Worm (Caenorhabditis elegans) whole organism, L1 larva: ENCODE data around the gene gem-1.

Source experiments
- blmp-1 ChIP-seq: fragments of 150-350 bp; optimal IDR thresholded peaks from 2 replicates; lab custom pipeline; 2014; ENCODE audit warnings: missing biosample characterization, missing genetic modification characterization
- egl-13 ChIP-seq: sonication (generic microtip); optimal IDR thresholded peaks from 2 replicates; lab custom pipeline; 2016; ENCODE audit warnings: missing genotype, missing genetic modification reagents, missing genetic modification characterization, missing compliant biosample characterization
- egl-27 ChIP-seq, 2 experiments: fragments of 150-350 bp in 1 of 2; sonication (generic microtip); optimal IDR thresholded peaks; 3 replicates each; lab custom pipeline; 2017 to 2018; ENCODE audit warnings: missing biosample characterization in 2 of 2, missing genetic modification characterization in 2 of 2, missing genetic modification reagents in 2 of 2
- fkh-10 ChIP-seq: sonication (generic microtip); optimal IDR thresholded peaks from 2 replicates; lab custom pipeline; 2017; ENCODE audit warnings: missing biosample characterization, missing genetic modification reagents, missing genetic modification characterization
- fos-1 ChIP-seq: fragments of 150-350 bp; optimal IDR thresholded peaks from 2 replicates; lab custom pipeline; 2014; ENCODE audit warnings: missing biosample characterization, missing genetic modification characterization
- grh-1 ChIP-seq: fragments of 200-800 bp; sonication (Bioruptor generic); IDR thresholded peaks from 2 replicates; pipeline ENCODE4 v1.3.6; 2022; ENCODE audit warnings: missing genetic modification reagents, missing genetic modification characterization, missing compliant biosample characterization
- hlh-17 ChIP-seq: fragments of 200-800 bp; sonication (Bioruptor generic); optimal IDR thresholded peaks from 2 replicates; lab custom pipeline; 2018; ENCODE audit warnings: missing genetic modification characterization, mild to moderate bottlenecking, missing compliant biosample characterization, moderate library complexity, borderline replicate concordance
- jun-1 ChIP-seq: fragments of 150-350 bp; optimal IDR thresholded peaks from 2 replicates; lab custom pipeline; 2014; ENCODE audit warnings: missing biosample characterization, missing genetic modification reagents, missing genetic modification characterization
- lin-15B ChIP-seq: fragments of 150-350 bp; sonication (generic microtip); optimal IDR thresholded peaks from 3 replicates; lab custom pipeline; 2014; ENCODE audit warnings: missing biosample characterization, missing genetic modification characterization
- lin-39 ChIP-seq: fragments of 150-350 bp; optimal IDR thresholded peaks from 2 replicates; lab custom pipeline; 2014; ENCODE audit warnings: missing biosample characterization, missing genetic modification reagents, missing genetic modification characterization
- nhr-28 ChIP-seq: fragments of 150-350 bp; optimal IDR thresholded peaks from 2 replicates; lab custom pipeline; 2014; ENCODE audit warnings: missing biosample characterization, missing genetic modification characterization
- snpc-4 ChIP-seq: fragments of 150-350 bp; optimal IDR thresholded peaks from 2 replicates; lab custom pipeline; 2014; ENCODE audit warnings: missing biosample characterization, missing genetic modification characterization
- unc-130 ChIP-seq: fragments of 150-350 bp; optimal IDR thresholded peaks from 2 replicates; lab custom pipeline; 2017; ENCODE audit warnings: missing biosample characterization, missing genetic modification characterization, inconsistent platforms
- unc-62 ChIP-seq: fragments of 150-350 bp; optimal IDR thresholded peaks from 2 replicates; lab custom pipeline; 2014; ENCODE audit warnings: missing biosample characterization, missing genetic modification reagents, missing genetic modification characterization

DNA sequence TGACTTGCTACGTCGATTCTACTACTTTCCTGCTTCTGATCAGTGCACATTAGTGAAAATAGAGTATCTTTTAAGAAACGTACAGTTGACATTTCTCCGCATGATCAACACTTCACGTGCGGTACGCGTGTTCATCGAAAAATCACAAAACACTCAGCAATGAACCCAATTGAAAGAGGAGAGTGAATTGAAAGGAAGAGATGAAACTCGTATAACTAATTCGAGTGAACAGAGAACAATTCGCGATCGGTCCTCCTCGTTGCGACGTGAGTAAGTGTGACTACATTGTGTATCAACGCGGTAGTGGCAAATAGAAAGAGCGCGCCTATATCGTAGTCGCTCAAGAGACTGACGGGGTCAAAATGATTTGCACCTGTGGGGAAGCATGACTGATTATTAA, 23.3 kb downstream of the gem-1 start:
- TF ChIP-seq hlh-17 (GFP tag; lab: Kevin White, UChicago) (no peak), egl-27 (tag; optimal IDR thresholded peaks at IDR 0.05; lab: Kevin White, UChicago) (peak; percentile 55 to 77), jun-1 (tag; lab: Kevin White, UChicago) (peak; percentile 67), snpc-4 (no peak), lin-39 (no peak), fkh-10 (GFP tag; lab: Kevin White, UChicago) (no peak), unc-62 (GFP tag; lab: Kevin White, UChicago) (no peak), grh-1 (GFP tag; lab: Robert Waterston, UW) (peak; percentile 77), lin-15B (no peak), nhr-28 (tag; lab: Kevin White, UChicago) (no peak), egl-13 (no peak), blmp-1 (tag; lab: Kevin White, UChicago) (peak; percentile 94), unc-130 (tag; lab: Kevin White, UChicago) (no peak), fos-1 (tag; lab: Kevin White, UChicago) (peak; percentile 26)
